Fruit fly (Drosophila melanogaster) whole organism, embryonic: Measurements from ENCODE around the gene PolD3.

ENCODE experiments used
- Aef1 ChIP-seq: fragments of 200-800 bp; sonication (Bioruptor generic); IDR thresholded peaks from 3 replicates; pipeline ENCODE4 v1.3.6; 2022; ENCODE audit warnings: missing biosample characterization, missing genetic modification characterization
- CG10543 ChIP-seq: fragments of 200-800 bp; sonication (Bioruptor generic); optimal IDR thresholded peaks from 3 replicates; lab custom pipeline; 2017; ENCODE audit warnings: missing biosample characterization, mild to moderate bottlenecking, missing genetic modification characterization, moderate library complexity
- CG11247 ChIP-seq: fragments of 200-800 bp; sonication (Bioruptor generic); IDR thresholded peaks from 2 replicates; pipeline ENCODE4 v1.3.6; 2022; ENCODE audit warnings: missing biosample characterization, missing genetic modification characterization
- CG11398 ChIP-seq: fragments of 200-800 bp; sonication (Bioruptor generic); optimal IDR thresholded peaks from 2 replicates; lab custom pipeline; 2016; ENCODE audit warnings: missing biosample characterization, missing genetic modification characterization
- CG11456 ChIP-seq: fragments of 200-800 bp; sonication (Bioruptor generic); IDR thresholded peaks from 3 replicates; pipeline ENCODE4 v1.3.6; 2022; ENCODE audit warnings: missing biosample characterization, missing genetic modification characterization
- CG11504 ChIP-seq: fragments of 200-800 bp; sonication (Bioruptor generic); optimal IDR thresholded peaks from 3 replicates; lab custom pipeline; 2019; ENCODE audit warnings: missing biosample characterization, mild to moderate bottlenecking, missing genetic modification characterization, moderate library complexity
- CG14050 ChIP-seq: fragments of 200-800 bp; sonication (Bioruptor generic); IDR thresholded peaks from 3 replicates; pipeline ENCODE4 v1.3.6; 2022; ENCODE audit warnings: missing biosample characterization, missing genetic modification characterization
- CG14667 ChIP-seq: fragments of 200-800 bp; sonication (Bioruptor generic); IDR thresholded peaks from 2 replicates; pipeline ENCODE4 v1.3.6; 2022; ENCODE audit warnings: missing biosample characterization, missing genetic modification characterization
- CG18599 ChIP-seq: fragments of 200-800 bp; sonication (Bioruptor generic); optimal IDR thresholded peaks from 3 replicates; lab custom pipeline; 2017; ENCODE audit warnings: missing biosample characterization, missing genetic modification characterization, mild to moderate bottlenecking, moderate library complexity, missing genetic modification reagents
- CG2678 ChIP-seq: fragments of 200-800 bp; sonication (Bioruptor generic); optimal IDR thresholded peaks from 3 replicates; lab custom pipeline; 2019; ENCODE audit warnings: missing biosample characterization, mild to moderate bottlenecking, missing genetic modification characterization, moderate library complexity
- CG32532 ChIP-seq: fragments of 200-800 bp; sonication (Bioruptor generic); IDR thresholded peaks from 2 replicates; pipeline ENCODE4 v1.3.6; 2022; ENCODE audit warnings: missing biosample characterization, missing genetic modification characterization
- CG3995 ChIP-seq: fragments of 200-800 bp; sonication (Bioruptor generic); optimal IDR thresholded peaks from 3 replicates; lab custom pipeline; 2016; ENCODE audit warnings: missing biosample characterization, missing genetic modification characterization
- CG7556 ChIP-seq: fragments of 200-800 bp; sonication (Bioruptor generic); optimal IDR thresholded peaks from 2 replicates; lab custom pipeline; 2017; ENCODE audit warnings: missing biosample characterization, mild to moderate bottlenecking, missing genetic modification characterization
- CoRest ChIP-seq: fragments of 200-800 bp; sonication (Bioruptor generic); optimal IDR thresholded peaks from 3 replicates; lab custom pipeline; 2018; ENCODE audit warnings: missing biosample characterization, mild to moderate bottlenecking, missing genetic modification characterization, moderate library complexity
- Dip2 ChIP-seq: fragments of 200-800 bp; sonication (Bioruptor generic); IDR thresholded peaks from 2 replicates; pipeline ENCODE4 v1.3.6; 2022; ENCODE audit warnings: missing biosample characterization, missing genetic modification characterization
- HLH4C ChIP-seq: fragments of 200-800 bp; sonication (Bioruptor generic); IDR thresholded peaks from 3 replicates; pipeline ENCODE4 v1.3.6; 2022; ENCODE audit warnings: missing biosample characterization, missing genetic modification characterization; ENCODE audit not compliant: partially characterized antibody
- MESR4 ChIP-seq: fragments of 200-800 bp; sonication (Bioruptor generic); optimal IDR thresholded peaks from 2 replicates; lab custom pipeline; 2018; ENCODE audit warnings: missing biosample characterization, mild to moderate bottlenecking, missing genetic modification characterization, moderate library complexity
- Meics ChIP-seq: fragments of 200-800 bp; sonication (Bioruptor generic); optimal IDR thresholded peaks from 2 replicates; lab custom pipeline; 2017; ENCODE audit warnings: missing biosample characterization, mild to moderate bottlenecking, missing genetic modification characterization
- ac ChIP-seq: fragments of 200-800 bp; sonication (Bioruptor generic); optimal IDR thresholded peaks from 3 replicates; lab custom pipeline; 2017; ENCODE audit warnings: missing biosample characterization, mild to moderate bottlenecking, missing genetic modification characterization
- cas ChIP-seq: fragments of 200-800 bp; sonication (Bioruptor generic); IDR thresholded peaks from 2 replicates; pipeline ENCODE4 v1.3.6; 2022; ENCODE audit warnings: missing biosample characterization, missing genetic modification characterization
- chif ChIP-seq, 2 experiments: fragments of 200-800 bp; sonication (Bioruptor generic); optimal IDR thresholded peaks; 3 replicates each; lab custom pipeline; 2016; ENCODE audit warnings: missing biosample characterization in 2 of 2, missing genetic modification characterization in 2 of 2
- crol ChIP-seq: fragments of 200-800 bp; sonication (Bioruptor generic); IDR thresholded peaks from 2 replicates; pipeline ENCODE4 v1.3.6; 2022; ENCODE audit warnings: missing biosample characterization, missing genetic modification characterization
- dmrt99B ChIP-seq: fragments of 200-800 bp; sonication (Bioruptor generic); optimal IDR thresholded peaks from 2 replicates; lab custom pipeline; 2018; ENCODE audit warnings: missing biosample characterization, mild to moderate bottlenecking, missing genetic modification characterization, moderate library complexity
- fru ChIP-seq: fragments of >200 bp; optimal IDR thresholded peaks from 2 replicates; lab custom pipeline; 2017
- fu2 ChIP-seq: fragments of 200-800 bp; sonication (Bioruptor generic); optimal IDR thresholded peaks from 2 replicates; lab custom pipeline; 2016; ENCODE audit warnings: missing biosample characterization, missing genetic modification characterization
- grn ChIP-seq: fragments of 200-800 bp; sonication (Bioruptor generic); optimal IDR thresholded peaks from 3 replicates; lab custom pipeline; 2017; ENCODE audit warnings: missing biosample characterization, missing genetic modification characterization
- lmd ChIP-seq: fragments of 200-800 bp; sonication (Bioruptor generic); IDR thresholded peaks from 2 replicates; pipeline ENCODE4 v1.3.6; 2022; ENCODE audit warnings: missing biosample characterization, missing genetic modification characterization
- prd ChIP-seq, 3 experiments: fragments of >200 bp in 2 of 3; fragments of 200-800 bp in 1 of 3; sonication (Bioruptor generic) in 1 of 3; optimal IDR thresholded peaks in 2 of 3; IDR thresholded peaks in 1 of 3; 2 replicates in 2 of 3; 3 replicates in 1 of 3; pipeline versions ENCODE4 v1.3.6 to Lab custom; 2017 to 2022; ENCODE audit warnings: missing biosample characterization in 1 of 3, missing genetic modification characterization in 1 of 3
- tin ChIP-seq: fragments of 200-800 bp; sonication (Bioruptor generic); optimal IDR thresholded peaks from 3 replicates; lab custom pipeline; 2016; ENCODE audit warnings: missing biosample characterization, missing genetic modification characterization
- tll ChIP-seq, 2 experiments: fragments of 200-800 bp in 1 of 2; fragments of >200 bp in 1 of 2; sonication (Bioruptor generic) in 1 of 2; optimal IDR thresholded peaks; 2 replicates each; lab custom pipeline; 2017 to 2019; ENCODE audit warnings: missing biosample characterization in 2 of 2, missing genetic modification characterization in 2 of 2, mild to moderate bottlenecking in 1 of 2, moderate library complexity in 1 of 2
- vvl ChIP-seq: fragments of 200-800 bp; sonication (Bioruptor generic); IDR thresholded peaks from 2 replicates; pipeline ENCODE4 v1.3.6; 2022; ENCODE audit warnings: missing biosample characterization, missing genetic modification characterization

Gene PolD3

DNA sequence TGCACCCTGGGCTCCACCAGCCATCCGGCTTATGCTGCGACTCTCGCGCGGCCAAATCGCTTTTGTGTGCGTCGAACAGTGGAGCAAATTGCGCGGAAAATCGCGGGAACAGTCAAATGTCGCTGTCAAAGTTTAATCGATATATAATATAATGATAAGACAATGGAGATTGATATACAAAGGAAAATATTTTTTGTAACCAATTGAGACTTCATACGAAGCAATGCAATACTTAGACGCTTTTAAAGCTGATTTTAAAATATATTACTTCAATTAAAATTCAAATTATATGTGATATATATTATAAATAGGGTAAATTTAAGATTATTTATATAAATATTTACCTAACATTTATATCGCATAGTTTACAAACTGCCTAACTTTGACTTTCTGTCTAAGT is 44.6 kb downstream of the PolD3 start:
- TF ChIP-seq chif (GFP tag; optimal IDR thresholded peaks at IDR 0.05; lab: Kevin White, UChicago) (no peak), ac (GFP tag; lab: Kevin White, UChicago) (no peak), dmrt99B (peak; percentile 9), CG11398 (GFP tag; lab: Kevin White, UChicago) (no peak), CG32532 (GFP tag; lab: Robert Waterston, UW) (0 out of 2 replicates have a peak, but pooled peaks have one; percentile 1), lmd (GFP tag; lab: Robert Waterston, UW) (no peak), cas (GFP tag; lab: Robert Waterston, UW) (no peak), tin (GFP tag; lab: Kevin White, UChicago) (no peak), CG18599 (GFP tag; lab: Kevin White, UChicago) (peak; percentile 18), CG14667 (GFP tag; lab: Robert Waterston, UW) (no peak), Dip2 (no peak), prd (optimal IDR thresholded peaks at IDR 0.05; lab: Kevin White, UChicago) (no peak), prd (GFP tag; IDR thresholded peaks at IDR 0.05; lab: Robert Waterston, UW) (no peak), CG3995 (GFP tag; lab: Kevin White, UChicago) (no peak), CG11504 (tag; lab: Kevin White, UChicago) (peak; percentile 29), HLH4C (GFP tag; lab: Robert Waterston, UW) (no peak), CoRest (tag; lab: Kevin White, UChicago) (no peak), vvl (GFP tag; lab: Robert Waterston, UW) (no peak), fu2 (GFP tag; lab: Kevin White, UChicago) (no peak), Aef1 (GFP tag; lab: Robert Waterston, UW) (no peak), CG7556 (GFP tag; lab: Kevin White, UChicago) (peak; percentile 52), CG11247 (GFP tag; lab: Robert Waterston, UW) (no peak), Meics (GFP tag; lab: Kevin White, UChicago) (peak; percentile 7), MESR4 (GFP tag; lab: Kevin White, UChicago) (no peak), fru (lab: Kevin White, UChicago) (no peak), tll (GFP tag; optimal IDR thresholded peaks at IDR 0.05; lab: Kevin White, UChicago) (no peak), CG2678 (peak; percentile 34), CG14050 (no peak), CG11456 (GFP tag; lab: Robert Waterston, UW) (no peak), grn (GFP tag; lab: Kevin White, UChicago) (no peak), CG10543 (GFP tag; lab: Kevin White, UChicago) (no peak), crol (GFP tag; lab: Robert Waterston, UW) (no peak)
